Worm (Caenorhabditis elegans): ENCODE results near the gene srh-15.

ce11 chrV:13294507-13294906 is 26.3 kb upstream of the srh-15 start:
- TF ChIP-seq ztf-23 (GFP tag; IDR thresholded peaks at IDR 0.05) = no peak
- no peak for TF ChIP-seq T22C8.4 (GFP tag; IDR thresholded peaks at IDR 0.05)
- TF ChIP-seq ztf-29 (GFP tag; IDR thresholded peaks at IDR 0.05) = no peak
- no peak for TF ChIP-seq klf-2 (GFP tag; conservative IDR thresholded peaks at IDR 0.05)
- TF ChIP-seq tab-1 (GFP tag; IDR thresholded peaks at IDR 0.05) = no peak
